Worm (Caenorhabditis elegans) whole organism, L4/young adult: ENCODE results near the gene zip-8.

Source experiments
- W03F9.2 ChIP-seq: fragments of 150-350 bp; optimal IDR thresholded peaks from 2 replicates; lab custom pipeline; 2014; ENCODE audit warnings: missing biosample characterization, missing genetic modification characterization
- dao-5 ChIP-seq: sonication (generic microtip); optimal IDR thresholded peaks from 2 replicates; lab custom pipeline; 2016; ENCODE audit warnings: missing genotype, missing genetic modification characterization, moderate library complexity, missing compliant biosample characterization

ce11 chrIII:6464913-6465312, 13.8 kb upstream of the zip-8 start, which contains the start of gene nduf-2.2:
- TF ChIP-seq W03F9.2 (tag; lab: Kevin White, UChicago) (no peak), dao-5 (tag; lab: Kevin White, UChicago) (no peak)
